Fruit fly (Drosophila melanogaster): ENCODE data around the gene apolpp.
A peak's percentile ranks its signal among the peaks of the same experiment; 100 is the strongest.

Gene apolpp

dm6 chr4:1090304-1090703, 29.5 kb downstream of the apolpp start:
- TF ChIP-seq CG8119 (GFP tag; IDR thresholded peaks at IDR 0.05) (no peak), CG11902 (GFP tag; optimal IDR thresholded peaks at IDR 0.05) (no peak), esn (GFP tag; optimal IDR thresholded peaks at IDR 0.05) (no peak), cyc (GFP tag; optimal IDR thresholded peaks at IDR 0.05) (no peak), CG8319 (GFP tag; optimal IDR thresholded peaks at IDR 0.05) (no peak), CG3032 (tag; optimal IDR thresholded peaks at IDR 0.05) (no peak), Hr4 (GFP tag; optimal IDR thresholded peaks at IDR 0.05) (no peak), Eip75B (GFP tag; optimal IDR thresholded peaks at IDR 0.05) (no peak), dsx (GFP tag; optimal IDR thresholded peaks at IDR 0.05; ENCODE audit: poor library complexity, severe bottlenecking) (no peak), CG31627 (GFP tag; optimal IDR thresholded peaks at IDR 0.05) (no peak), CG10669 (GFP tag; optimal IDR thresholded peaks at IDR 0.05) (no peak), Blimp-1 (GFP tag; optimal IDR thresholded peaks at IDR 0.05) (no peak), lz (GFP tag; optimal IDR thresholded peaks at IDR 0.05) (no peak), CG16779 (tag; optimal IDR thresholded peaks at IDR 0.05) (no peak), achi (GFP tag; optimal IDR thresholded peaks at IDR 0.05) (no peak), fd59A (GFP tag; optimal IDR thresholded peaks at IDR 0.05) (no peak), salr (GFP tag; optimal IDR thresholded peaks at IDR 0.05) (no peak), fd85E (GFP tag; optimal IDR thresholded peaks at IDR 0.05) (no peak), OdsH (GFP tag; optimal IDR thresholded peaks at IDR 0.05) (no peak), vri (GFP tag; optimal IDR thresholded peaks at IDR 0.05) (no peak)

- TF ChIP-seq CG7368 (GFP tag; optimal IDR thresholded peaks at IDR 0.05) (no peak), Eip78C (GFP tag) (peak; percentile 49), Met (GFP tag; optimal IDR thresholded peaks at IDR 0.05) (peak; percentile 1)
Observed at dm6 chr4:1093446-1093845, 32.7 kb downstream of the apolpp start.

- TF ChIP-seq CG6792 (GFP tag; optimal IDR thresholded peaks at IDR 0.05) (no peak), CG8119 (GFP tag; IDR thresholded peaks at IDR 0.05) (no peak), Hr38 (GFP tag; optimal IDR thresholded peaks at IDR 0.05) (no peak), CG11902 (GFP tag; optimal IDR thresholded peaks at IDR 0.05) (no peak), Gug (GFP tag; IDR thresholded peaks at IDR 0.05) (no peak), Eip78C (GFP tag) (no peak), CG6276 (GFP tag; optimal IDR thresholded peaks at IDR 0.05) (no peak), fd85E (GFP tag; optimal IDR thresholded peaks at IDR 0.05) (no peak), Eip75B (GFP tag; optimal IDR thresholded peaks at IDR 0.05) (no peak), Ets96B (tag; optimal IDR thresholded peaks at IDR 0.05) (no peak), CG15336 (GFP tag; IDR thresholded peaks at IDR 0.05) (no peak), OdsH (GFP tag; optimal IDR thresholded peaks at IDR 0.05) (no peak), CG1621 (tag; optimal IDR thresholded peaks at IDR 0.05) (no peak), Sox14 (GFP tag; optimal IDR thresholded peaks at IDR 0.05) (no peak), fkh (GFP tag; optimal IDR thresholded peaks at IDR 0.05) (no peak), CG6808 (GFP tag; optimal IDR thresholded peaks at IDR 0.05) (no peak), CG8319 (GFP tag; optimal IDR thresholded peaks at IDR 0.05) (no peak), CG7368 (GFP tag; optimal IDR thresholded peaks at IDR 0.05) (no peak), CG6854 (GFP tag; optimal IDR thresholded peaks at IDR 0.05) (no peak), CG11762 (GFP tag; optimal IDR thresholded peaks at IDR 0.05; ENCODE audit: insufficient read depth) (no peak)
Observed at dm6 chr4:1097608-1098262, 37.0 kb downstream of the apolpp start.

dm6 chr4:1106114-1106513, 45.3 kb downstream of the apolpp start:
- no peak for TF ChIP-seq CG15336 (GFP tag; IDR thresholded peaks at IDR 0.05)
- no peak for TF ChIP-seq Smox (GFP tag; optimal IDR thresholded peaks at IDR 0.05)
- no peak for TF ChIP-seq CG7368 (GFP tag; optimal IDR thresholded peaks at IDR 0.05)
- TF ChIP-seq CG11902 (GFP tag; optimal IDR thresholded peaks at IDR 0.05), result no peak
- no peak for TF ChIP-seq CG6792 (GFP tag; optimal IDR thresholded peaks at IDR 0.05)
- TF ChIP-seq CG3919 (GFP tag; optimal IDR thresholded peaks at IDR 0.05), result no peak
- TF ChIP-seq net (GFP tag; optimal IDR thresholded peaks at IDR 0.05), result no peak
- no peak for TF ChIP-seq CG6276 (GFP tag; optimal IDR thresholded peaks at IDR 0.05)
- no peak for TF ChIP-seq CG1621 (tag; optimal IDR thresholded peaks at IDR 0.05)
- no peak for TF ChIP-seq Blimp-1 (GFP tag; optimal IDR thresholded peaks at IDR 0.05)
- no peak for TF ChIP-seq vri (GFP tag; optimal IDR thresholded peaks at IDR 0.05)
- no peak for TF ChIP-seq cyc (GFP tag; optimal IDR thresholded peaks at IDR 0.05)
- TF ChIP-seq eg (GFP tag; IDR thresholded peaks at IDR 0.05), result no peak
- TF ChIP-seq CG16779 (tag; optimal IDR thresholded peaks at IDR 0.05), result no peak
- no peak for TF ChIP-seq Sox102F (GFP tag; optimal IDR thresholded peaks at IDR 0.05)
- no peak for TF ChIP-seq OdsH (GFP tag; optimal IDR thresholded peaks at IDR 0.05)
- no peak for TF ChIP-seq fd85E (GFP tag; optimal IDR thresholded peaks at IDR 0.05)
- no peak for TF ChIP-seq CG4318 (GFP tag; optimal IDR thresholded peaks at IDR 0.05)

Measured in whole organism, prepupa.